Worm (Caenorhabditis elegans): Measurements from ENCODE around the gene flp-4.

- TF ChIP-seq mab-5 (tag; optimal IDR thresholded peaks at IDR 0.05) (no peak), unc-39 (tag; optimal IDR thresholded peaks at IDR 0.05) (no peak), bed-3 (GFP tag; optimal IDR thresholded peaks at IDR 0.05) (no peak), pha-4 (tag; optimal IDR thresholded peaks at IDR 0.05) (no peak), snpc-4 (tag; optimal IDR thresholded peaks at IDR 0.05) (no peak), sptf-1 (tag; optimal IDR thresholded peaks at IDR 0.05) (no peak), ceh-39 (tag; optimal IDR thresholded peaks at IDR 0.05) (no peak), ceh-43 (GFP tag; optimal IDR thresholded peaks at IDR 0.05) (no peak), lsy-2 (tag; optimal IDR thresholded peaks at IDR 0.05) (no peak), mep-1 (tag; optimal IDR thresholded peaks at IDR 0.05) (no peak), mls-2 (tag; optimal IDR thresholded peaks at IDR 0.05) (no peak), nhr-237 (tag; optimal IDR thresholded peaks at IDR 0.05) (no peak)
Observed at ce11 chrII:10011733-10012132, 36.9 kb upstream of the flp-4 start.

All from whole organism, mixed stage, embryonic.